Worm (Caenorhabditis elegans): ENCODE data around the gene F42A6.2.

F42A6.2 gene

DNA sequence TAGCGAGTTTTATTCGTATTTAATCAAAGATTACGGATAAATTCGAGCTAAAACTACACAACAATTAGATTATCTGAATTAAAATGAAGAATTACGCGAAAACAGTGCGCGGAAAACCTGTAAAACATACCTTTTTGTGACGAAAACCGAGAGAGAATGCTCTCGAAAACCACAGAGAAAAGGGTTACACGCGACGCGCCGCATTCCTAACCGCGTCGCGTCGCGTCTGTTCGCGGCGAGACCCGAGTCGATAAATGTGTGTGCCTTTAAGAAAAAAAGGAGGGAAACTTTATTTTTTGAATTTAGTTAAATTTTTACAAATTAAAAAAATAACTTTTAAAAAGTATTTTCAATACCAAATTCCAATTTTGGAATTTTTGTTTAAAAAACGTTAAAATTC is 2.6 kb upstream of the F42A6.2 start, which contains the start of gene hrpa-1:
Gene hrpa-1 (minus strand): TSS at position 192 of the 400 bp plus-strand sequence.
- TF ChIP-seq ceh-31 (tag; optimal IDR thresholded peaks at IDR 0.05) = peak; percentile 59
- peak; percentile 70 for TF ChIP-seq rnt-1 (tag; optimal IDR thresholded peaks at IDR 0.05)
- peak; percentile 86 for TF ChIP-seq nfya-1 (tag; optimal IDR thresholded peaks at IDR 0.05)
- peak; percentile 35 for TF ChIP-seq hlh-30 (tag; optimal IDR thresholded peaks at IDR 0.05; ENCODE audit: insufficient read depth)
- TF ChIP-seq ref-2 (tag; optimal IDR thresholded peaks at IDR 0.05) = no peak
- peak; percentile 23 for TF ChIP-seq ceh-34 (tag; optimal IDR thresholded peaks at IDR 0.05)
- TF ChIP-seq fkh-6 (tag; optimal IDR thresholded peaks at IDR 0.05) = no peak
- no peak for TF ChIP-seq madf-2 (tag; optimal IDR thresholded peaks at IDR 0.05)
- peak; percentile 33 for TF ChIP-seq dve-1 (tag; optimal IDR thresholded peaks at IDR 0.05)
- TF ChIP-seq pax-1 (tag; optimal IDR thresholded peaks at IDR 0.05) = peak; percentile 81
- peak; percentile 56 for TF ChIP-seq elt-2 (tag; optimal IDR thresholded peaks at IDR 0.05)
- TF ChIP-seq ceh-18 (tag; optimal IDR thresholded peaks at IDR 0.05) = peak; percentile 21
- peak; percentile 6 for TF ChIP-seq unc-42 (tag; optimal IDR thresholded peaks at IDR 0.05)
- TF ChIP-seq lin-11 (tag; optimal IDR thresholded peaks at IDR 0.05) = no peak
- TF ChIP-seq ztf-16 (tag; optimal IDR thresholded peaks at IDR 0.05) = no peak
- no peak for TF ChIP-seq unc-3 (GFP tag; conservative IDR thresholded peaks at IDR 0.05)
- TF ChIP-seq unc-3 (tag; optimal IDR thresholded peaks at IDR 0.05) = no peak
- TF ChIP-seq pag-3 (tag; optimal IDR thresholded peaks at IDR 0.05; ENCODE audit: borderline replicate concordance) = no peak
- peak; percentile 16 for TF ChIP-seq tbx-2 (tag; optimal IDR thresholded peaks at IDR 0.05)
- no peak for TF ChIP-seq ceh-2 (tag; optimal IDR thresholded peaks at IDR 0.05)

DNA sequence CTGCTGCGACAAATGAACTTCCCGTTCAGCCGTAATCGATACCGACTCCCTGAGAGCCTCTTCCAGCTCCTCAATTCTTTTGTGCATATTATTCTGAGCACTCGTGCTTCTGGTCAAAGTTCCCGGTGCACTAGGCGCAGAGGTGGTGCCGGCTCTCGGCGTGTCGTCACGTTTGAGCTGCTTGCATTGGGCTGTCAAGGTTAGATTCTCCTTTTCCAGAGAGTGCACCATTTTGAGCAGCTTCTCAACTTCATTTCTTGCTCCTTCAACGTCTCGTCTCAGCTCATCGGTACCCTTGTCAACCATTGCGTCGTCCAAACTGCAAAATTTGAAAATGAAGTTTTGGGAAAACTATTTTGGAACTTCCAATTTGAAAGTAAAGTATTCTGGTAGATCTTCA is 4.2 kb downstream of the F42A6.2 start:
- no peak for TF ChIP-seq ztf-16 (tag; optimal IDR thresholded peaks at IDR 0.05)
- TF ChIP-seq pha-2 (tag; optimal IDR thresholded peaks at IDR 0.05) = no peak
- TF ChIP-seq sox-2 (GFP tag; IDR thresholded peaks at IDR 0.05) = no peak
- no peak for TF ChIP-seq tbx-2 (tag; optimal IDR thresholded peaks at IDR 0.05)

DNA sequence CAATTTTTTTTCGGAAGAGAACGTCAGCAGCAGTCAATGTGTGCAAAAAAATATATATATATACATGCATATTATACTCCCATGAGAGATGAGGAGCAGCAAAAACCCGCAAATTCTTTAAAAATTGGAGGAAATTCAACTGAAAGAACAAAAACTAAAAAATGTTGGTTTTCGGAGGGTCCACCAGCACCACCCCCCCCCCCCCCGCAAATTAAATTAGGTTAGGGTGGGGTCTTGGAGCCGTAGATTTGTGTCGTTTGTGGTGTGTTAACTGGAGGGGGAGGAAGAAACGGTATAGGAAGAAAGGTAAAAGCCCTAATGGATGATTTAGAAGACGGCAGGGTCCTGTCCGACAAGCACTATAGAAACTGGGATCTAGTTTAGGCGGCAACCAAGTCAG is 7.1 kb downstream of the F42A6.2 start:
- TF ChIP-seq ceh-18 (tag; optimal IDR thresholded peaks at IDR 0.05) (no peak), nfya-1 (tag; optimal IDR thresholded peaks at IDR 0.05) (no peak), unc-3 (GFP tag; conservative IDR thresholded peaks at IDR 0.05) (no peak), unc-3 (tag; optimal IDR thresholded peaks at IDR 0.05) (no peak), pha-2 (tag; optimal IDR thresholded peaks at IDR 0.05) (no peak), ceh-34 (tag; optimal IDR thresholded peaks at IDR 0.05) (no peak), ceh-14 (tag; optimal IDR thresholded peaks at IDR 0.05) (no peak), ceh-24 (tag; optimal IDR thresholded peaks at IDR 0.05) (no peak), hlh-15 (tag; optimal IDR thresholded peaks at IDR 0.05) (no peak), fax-1 (tag; optimal IDR thresholded peaks at IDR 0.05) (no peak), syd-9 (tag; optimal IDR thresholded peaks at IDR 0.05) (no peak)

DNA sequence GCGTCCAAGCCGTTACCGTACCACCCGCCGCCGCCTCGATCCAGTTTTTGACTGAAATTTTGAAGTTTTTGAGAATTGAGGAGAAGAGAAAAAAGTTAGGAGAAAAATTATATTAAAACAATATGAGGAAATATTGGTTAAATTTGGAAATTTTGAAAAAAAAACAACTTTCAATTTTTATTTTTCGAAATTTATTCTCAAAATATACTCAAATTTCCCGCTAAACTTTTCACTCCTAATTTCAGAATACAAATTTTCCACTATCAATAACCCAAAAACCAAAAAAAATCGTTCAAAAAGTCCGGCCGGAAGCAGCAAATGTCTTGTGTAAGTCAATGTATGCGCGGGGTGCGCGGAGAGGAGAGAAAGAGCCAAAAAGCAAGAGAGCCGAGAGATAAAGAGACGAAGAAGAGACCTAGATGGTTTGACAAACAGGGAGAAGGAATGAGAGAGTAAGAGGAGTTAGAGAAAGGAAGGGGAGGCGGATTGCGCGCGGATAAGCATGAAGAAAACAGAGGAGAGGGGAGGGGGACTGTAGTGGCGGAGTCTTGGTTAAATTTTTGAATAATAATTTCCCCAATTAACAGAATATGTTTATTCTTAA is 8.8 kb downstream of the F42A6.2 start, which contains the start of gene elks-1:
Gene elks-1 (minus strand): TSS at position 51 of the 604 bp plus-strand sequence.
- TF ChIP-seq fkh-10 (GFP tag; optimal IDR thresholded peaks at IDR 0.05) (no peak), fax-1 (tag; optimal IDR thresholded peaks at IDR 0.05) (no peak), elt-4 (tag; optimal IDR thresholded peaks at IDR 0.05) (no peak), ceh-31 (tag; optimal IDR thresholded peaks at IDR 0.05) (peak; percentile 11), npax-4 (tag; optimal IDR thresholded peaks at IDR 0.05) (no peak), nfya-1 (tag; optimal IDR thresholded peaks at IDR 0.05) (peak; percentile 53), ref-2 (tag; optimal IDR thresholded peaks at IDR 0.05) (peak; percentile 28), ahr-1 (tag; optimal IDR thresholded peaks at IDR 0.05) (no peak), ceh-34 (tag; optimal IDR thresholded peaks at IDR 0.05) (peak; percentile 27), pat-9 (tag; optimal IDR thresholded peaks at IDR 0.05) (no peak), K09A11.1 (tag; optimal IDR thresholded peaks at IDR 0.05; ENCODE audit: insufficient read depth) (no peak), tbx-2 (tag; optimal IDR thresholded peaks at IDR 0.05) (peak; percentile 17), ceh-9 (tag; optimal IDR thresholded peaks at IDR 0.05) (no peak)
